Fruit fly (Drosophila melanogaster): ENCODE data around the gene FoxK.

The FoxK gene

DNA sequence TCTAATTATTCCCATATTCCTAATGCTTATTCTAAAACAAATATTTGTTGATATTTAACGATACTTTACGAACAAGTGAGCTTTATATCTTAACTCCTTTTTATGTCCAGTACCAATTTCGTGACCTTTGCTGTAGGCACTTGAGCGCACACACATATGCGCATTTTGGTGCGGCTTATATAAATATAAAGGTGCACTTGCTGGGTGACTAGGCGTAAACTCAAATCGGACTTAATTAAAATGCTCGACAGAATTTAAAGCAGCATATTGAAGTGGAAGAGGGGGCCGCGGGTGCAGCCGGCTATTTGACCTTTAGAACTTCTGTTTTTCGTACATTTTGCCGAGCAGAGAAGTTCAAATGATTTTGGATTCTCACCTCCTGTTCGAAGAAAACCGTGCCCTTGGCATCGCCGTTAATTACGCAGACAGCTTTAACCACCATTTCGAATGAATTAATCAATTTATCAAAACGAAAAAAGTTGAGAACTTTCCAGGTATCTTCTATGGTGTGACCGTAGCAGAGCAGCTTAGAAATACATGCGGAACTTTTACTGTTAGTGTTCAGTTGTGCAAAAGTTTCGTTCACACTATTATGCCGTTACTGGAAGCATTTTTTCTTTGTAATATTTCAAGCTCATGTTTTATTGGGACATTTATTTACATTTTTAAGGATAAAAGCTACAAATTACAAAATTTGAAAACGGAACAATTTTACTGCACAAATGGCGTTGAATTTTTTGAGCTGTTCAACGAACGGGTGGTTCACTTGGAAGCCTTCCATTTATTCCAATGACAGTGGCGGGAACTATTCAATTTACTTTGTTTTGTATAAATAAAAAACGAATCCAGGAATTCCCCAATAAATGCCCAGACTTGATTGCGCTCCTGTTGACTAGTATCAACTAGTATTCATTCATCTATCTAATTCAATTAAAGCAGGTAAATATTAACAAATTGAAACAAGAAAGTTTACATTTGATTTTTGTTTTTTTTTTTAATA, 7.1 kb downstream of the FoxK start, which contains the start of gene Sod1 (continued):
- peak; percentile 61 for TF ChIP-seq CG9797 (GFP tag; optimal IDR thresholded peaks at IDR 0.05)
- TF ChIP-seq Hr39 (optimal IDR thresholded peaks at IDR 0.05), result no peak
- TF ChIP-seq bowl (GFP tag; IDR thresholded peaks at IDR 0.05), result no peak
- no peak for TF ChIP-seq HLHmδ (GFP tag; optimal IDR thresholded peaks at IDR 0.05)
- peak; percentile 98 for TF ChIP-seq nom (GFP tag; optimal IDR thresholded peaks at IDR 0.05)
- no peak for TF ChIP-seq CG10366 (GFP tag; IDR thresholded peaks at IDR 0.05)
- TF ChIP-seq caup (GFP tag; optimal IDR thresholded peaks at IDR 0.05; ENCODE audit: severe bottlenecking), result no peak
- no peak for TF ChIP-seq CG1529 (GFP tag; optimal IDR thresholded peaks at IDR 0.05)
- TF ChIP-seq CG5180 (GFP tag; optimal IDR thresholded peaks at IDR 0.05), result no peak
- no peak for TF ChIP-seq Hsf (GFP tag; optimal IDR thresholded peaks at IDR 0.05)
- TF ChIP-seq lab (GFP tag; optimal IDR thresholded peaks at IDR 0.05), result no peak
- TF ChIP-seq stc (GFP tag; IDR thresholded peaks at IDR 0.05), result 0 out of 2 replicates have a peak, but pooled peaks have one; percentile 22
- no peak for TF ChIP-seq sens-2 (GFP tag; IDR thresholded peaks at IDR 0.05)
- TF ChIP-seq Side (GFP tag; optimal IDR thresholded peaks at IDR 0.05), result no peak
- no peak for TF ChIP-seq zfh1 (GFP tag; IDR thresholded peaks at IDR 0.05)
- TF ChIP-seq CG17829 (tag; optimal IDR thresholded peaks at IDR 0.05), result no peak
- TF ChIP-seq CG15073 (GFP tag; optimal IDR thresholded peaks at IDR 0.05), result no peak
- no peak for TF ChIP-seq Eip74EF (GFP tag; optimal IDR thresholded peaks at IDR 0.05)
- TF ChIP-seq CG7839 (tag; optimal IDR thresholded peaks at IDR 0.05), result no peak
- no peak for TF ChIP-seq grn (GFP tag; optimal IDR thresholded peaks at IDR 0.05)
- TF ChIP-seq CG10209 (GFP tag; optimal IDR thresholded peaks at IDR 0.05), result no peak
- no peak for TF ChIP-seq usp (GFP tag; optimal IDR thresholded peaks at IDR 0.05)
- peak; percentile 65 for TF ChIP-seq Med (GFP tag)
- TF ChIP-seq sd (tag; optimal IDR thresholded peaks at IDR 0.05), result peak; percentile 24
- no peak for TF ChIP-seq CG4707 (GFP tag; optimal IDR thresholded peaks at IDR 0.05)
- no peak for TF ChIP-seq nerfin-2 (GFP tag; IDR thresholded peaks at IDR 0.05; ENCODE audit: partially characterized antibody)
- peak; percentile 9 for TF ChIP-seq Dek (tag; optimal IDR thresholded peaks at IDR 0.05)
- no peak for TF ChIP-seq slbo (GFP tag; IDR thresholded peaks at IDR 0.05)
- no peak for TF ChIP-seq Max (GFP tag; optimal IDR thresholded peaks at IDR 0.05)
- no peak for TF ChIP-seq jumu (GFP tag; optimal IDR thresholded peaks at IDR 0.05)
- no peak for TF ChIP-seq Doc2 (GFP tag; IDR thresholded peaks at IDR 0.05)
- TF ChIP-seq dmrt11E (tag; optimal IDR thresholded peaks at IDR 0.05), result no peak
- TF ChIP-seq row (GFP tag; IDR thresholded peaks at IDR 0.05), result peak; percentile 45; the same call in 2 of the 3 replicates
- no peak for TF ChIP-seq nerfin-1 (tag; optimal IDR thresholded peaks at IDR 0.05)
- no peak for TF ChIP-seq CG15011 (GFP tag; optimal IDR thresholded peaks at IDR 0.05)
- TF ChIP-seq CG14050 (GFP tag; IDR thresholded peaks at IDR 0.05), result no peak
- no peak for TF ChIP-seq Mes4 (GFP tag; optimal IDR thresholded peaks at IDR 0.05)
- TF ChIP-seq ken (GFP tag; IDR thresholded peaks at IDR 0.05), result no peak
- TF ChIP-seq hth (optimal IDR thresholded peaks at IDR 0.05), result no peak
- no peak for TF ChIP-seq CG17361 (GFP tag; IDR thresholded peaks at IDR 0.05)
- no peak for TF ChIP-seq CG4424 (GFP tag; optimal IDR thresholded peaks at IDR 0.05)
- no peak for TF ChIP-seq Doc3 (GFP tag; IDR thresholded peaks at IDR 0.05; ENCODE audit: partially characterized antibody)
- TF ChIP-seq Nf-YA (GFP tag; IDR thresholded peaks at IDR 0.05), result no peak
- TF ChIP-seq HLH3B (GFP tag; IDR thresholded peaks at IDR 0.05), result no peak
- no peak for TF ChIP-seq CG10654 (GFP tag; optimal IDR thresholded peaks at IDR 0.05)
- no peak for TF ChIP-seq Deaf1 (tag; optimal IDR thresholded peaks at IDR 0.05)
- no peak for TF ChIP-seq CG6813 (GFP tag; optimal IDR thresholded peaks at IDR 0.05)
- no peak for TF ChIP-seq unc-4 (GFP tag; IDR thresholded peaks at IDR 0.05; ENCODE audit: partially characterized antibody)
- TF ChIP-seq tll (GFP tag; optimal IDR thresholded peaks at IDR 0.05), result no peak
